Fruit fly (Drosophila melanogaster) whole organism, embryonic: ENCODE data around the gene ich.
A peak's percentile ranks its signal among the peaks of the same experiment; 100 is the strongest.

Source experiments
- B-H2 ChIP-seq: fragments of 200-800 bp; sonication (Bioruptor generic); optimal IDR thresholded peaks from 2 replicates; lab custom pipeline; 2018; ENCODE audit warnings: missing biosample characterization, mild to moderate bottlenecking, missing genetic modification characterization
- CG11696 ChIP-seq: fragments of 200-800 bp; sonication (Bioruptor generic); IDR thresholded peaks from 2 replicates; pipeline ENCODE4 v1.3.6; 2022; ENCODE audit warnings: missing biosample characterization, missing genetic modification characterization
- CG12236 ChIP-seq: fragments of 200-800 bp; sonication (Bioruptor generic); optimal IDR thresholded peaks from 2 replicates; lab custom pipeline; 2016; ENCODE audit warnings: missing biosample characterization, missing genetic modification characterization
- CG13123 ChIP-seq: fragments of 200-800 bp; sonication (Bioruptor generic); optimal IDR thresholded peaks from 2 replicates; lab custom pipeline; 2016; ENCODE audit warnings: missing biosample characterization, missing genetic modification characterization
- CG14667 ChIP-seq: fragments of 200-800 bp; sonication (Bioruptor generic); IDR thresholded peaks from 2 replicates; pipeline ENCODE4 v1.3.6; 2022; ENCODE audit warnings: missing biosample characterization, missing genetic modification characterization
- CG16815 ChIP-seq: fragments of 200-800 bp; sonication (Bioruptor generic); optimal IDR thresholded peaks from 3 replicates; lab custom pipeline; 2017; ENCODE audit warnings: missing biosample characterization, mild to moderate bottlenecking, missing genetic modification characterization
- CG1832 ChIP-seq: fragments of 200-800 bp; sonication (Bioruptor generic); optimal IDR thresholded peaks from 2 replicates; lab custom pipeline; 2017; ENCODE audit warnings: missing biosample characterization, mild to moderate bottlenecking, missing genetic modification characterization, inconsistent platforms
- CG2712 ChIP-seq: fragments of 200-800 bp; optimal IDR thresholded peaks from 3 replicates; lab custom pipeline; 2019; ENCODE audit warnings: missing biosample characterization, mild to moderate bottlenecking, missing genetic modification characterization, moderate library complexity
- CG30431 ChIP-seq: fragments of 200-800 bp; sonication (Bioruptor generic); optimal IDR thresholded peaks from 2 replicates; lab custom pipeline; 2017; ENCODE audit warnings: missing biosample characterization, missing genetic modification characterization
- CG3281 ChIP-seq: fragments of 200-800 bp; sonication (Bioruptor generic); optimal IDR thresholded peaks from 3 replicates; lab custom pipeline; 2017; ENCODE audit warnings: missing biosample characterization, mild to moderate bottlenecking, missing genetic modification characterization
- CG3847 ChIP-seq: fragments of 200-800 bp; sonication (Bioruptor generic); IDR thresholded peaks from 2 replicates; pipeline ENCODE4 v1.3.6; 2022; ENCODE audit warnings: missing biosample characterization, missing genetic modification characterization
- CG42726 ChIP-seq: fragments of 200-800 bp; sonication (Bioruptor generic); IDR thresholded peaks from 2 replicates; pipeline ENCODE4 v1.3.6; 2022; ENCODE audit warnings: missing biosample characterization, missing genetic modification characterization; ENCODE audit not compliant: partially characterized antibody
- CG5245 ChIP-seq: fragments of 200-800 bp; sonication (Bioruptor generic); optimal IDR thresholded peaks from 3 replicates; lab custom pipeline; 2016; ENCODE audit warnings: missing biosample characterization, missing genetic modification characterization
- CG8281 ChIP-seq: fragments of 200-800 bp; sonication (Bioruptor generic); optimal IDR thresholded peaks from 2 replicates; lab custom pipeline; 2018; ENCODE audit warnings: missing biosample characterization, mild to moderate bottlenecking, missing genetic modification characterization, moderate library complexity
- Dfd ChIP-seq, 2 experiments: fragments of >200 bp; optimal IDR thresholded peaks; 2 replicates each; lab custom pipeline; 2017; ENCODE audit warnings: missing biosample characterization in 2 of 2, missing genetic modification characterization in 2 of 2
- Doc2 ChIP-seq: fragments of 200-800 bp; sonication (Bioruptor generic); IDR thresholded peaks from 2 replicates; pipeline ENCODE4 v1.3.6; 2022; ENCODE audit warnings: missing biosample characterization, missing genetic modification characterization
- Doc3 ChIP-seq: fragments of 200-800 bp; sonication (Bioruptor generic); IDR thresholded peaks from 3 replicates; pipeline ENCODE4 v1.3.6; 2022; ENCODE audit warnings: missing biosample characterization, missing genetic modification characterization; ENCODE audit not compliant: partially characterized antibody
- E2f2 ChIP-seq: fragments of 200-800 bp; sonication (Bioruptor generic); IDR thresholded peaks from 2 replicates; pipeline ENCODE4 v1.3.6; 2022; ENCODE audit warnings: missing biosample characterization, missing genetic modification characterization
- Ets65A ChIP-seq: fragments of 200-800 bp; sonication (Bioruptor generic); peaks from one replicate; lab custom pipeline; 2016; ENCODE audit warnings: missing biosample characterization, missing genetic modification characterization
- Ets97D ChIP-seq: fragments of 200-800 bp; sonication (Bioruptor generic); optimal IDR thresholded peaks from 3 replicates; lab custom pipeline; 2016; ENCODE audit warnings: missing biosample characterization, missing genetic modification characterization
- GATAe ChIP-seq: fragments of 200-800 bp; sonication (Bioruptor generic); conservative IDR thresholded peaks from 2 replicates; pipeline ENCODE4 v1.3.6; 2022; ENCODE audit warnings: missing biosample characterization, missing genetic modification characterization
- Hr78 ChIP-seq, 2 experiments: fragments of 200-800 bp in 1 of 2; fragments of >200 bp in 1 of 2; sonication (Bioruptor generic) in 1 of 2; optimal IDR thresholded peaks; 2 replicates each; lab custom pipeline; 2017 to 2019; ENCODE audit warnings: missing biosample characterization in 2 of 2, missing genetic modification characterization in 2 of 2, mild to moderate bottlenecking in 1 of 2, moderate library complexity in 1 of 2
- NC2β ChIP-seq: fragments of 200-800 bp; sonication (Bioruptor generic); optimal IDR thresholded peaks from 2 replicates; lab custom pipeline; 2016; ENCODE audit warnings: missing biosample characterization, missing genetic modification characterization
- Nf-YC ChIP-seq: fragments of 200-800 bp; optimal IDR thresholded peaks from 3 replicates; lab custom pipeline; 2019; ENCODE audit warnings: missing biosample characterization, mild to moderate bottlenecking, missing genetic modification characterization, moderate library complexity
- YL-1 ChIP-seq: fragments of 200-800 bp; sonication (Bioruptor generic); optimal IDR thresholded peaks from 3 replicates; lab custom pipeline; 2017; ENCODE audit warnings: missing biosample characterization, mild to moderate bottlenecking, missing genetic modification characterization
- br ChIP-seq: fragments of >200 bp; optimal IDR thresholded peaks from 2 replicates; lab custom pipeline; 2017
- bsh ChIP-seq, 2 experiments: fragments of 200-800 bp; sonication (Bioruptor generic); optimal IDR thresholded peaks; 2 replicates each; lab custom pipeline; 2017 to 2018; ENCODE audit warnings: mild to moderate bottlenecking in 2 of 2, missing biosample characterization in 2 of 2, missing genetic modification characterization in 2 of 2, moderate library complexity in 1 of 2
- dmrt11E ChIP-seq: fragments of 200-800 bp; sonication (Bioruptor generic); optimal IDR thresholded peaks from 3 replicates; lab custom pipeline; 2018; ENCODE audit warnings: missing biosample characterization, mild to moderate bottlenecking, missing genetic modification characterization, moderate library complexity
- dysf ChIP-seq: fragments of 200-800 bp; sonication (Bioruptor generic); IDR thresholded peaks from 3 replicates; pipeline ENCODE4 v1.3.6; 2022; ENCODE audit warnings: missing biosample characterization, missing genetic modification characterization
- ewg ChIP-seq: fragments of 200-800 bp; sonication (Bioruptor generic); optimal IDR thresholded peaks from 3 replicates; lab custom pipeline; 2017; ENCODE audit warnings: mild to moderate bottlenecking, missing biosample characterization, missing genetic modification reagents, missing genetic modification characterization
- insv ChIP-seq, 2 experiments: fragments of 200-800 bp; sonication (Bioruptor generic); optimal IDR thresholded peaks; 3 replicates each; lab custom pipeline; 2016 to 2018; ENCODE audit warnings: missing biosample characterization in 2 of 2, missing genetic modification characterization in 2 of 2
- kah ChIP-seq: fragments of 200-800 bp; sonication (Bioruptor generic); optimal IDR thresholded peaks from 2 replicates; lab custom pipeline; 2018; ENCODE audit warnings: missing biosample characterization, mild to moderate bottlenecking, missing genetic modification characterization
- luna ChIP-seq: fragments of 200-800 bp; sonication (Bioruptor generic); optimal IDR thresholded peaks from 2 replicates; lab custom pipeline; 2016; ENCODE audit warnings: missing biosample characterization, missing genetic modification characterization
- pros ChIP-seq: fragments of 200-800 bp; sonication (Bioruptor generic); optimal IDR thresholded peaks from 3 replicates; lab custom pipeline; 2019; ENCODE audit warnings: missing biosample characterization, mild to moderate bottlenecking, missing genetic modification characterization, moderate library complexity
- pzg ChIP-seq: fragments of 200-800 bp; sonication (Bioruptor generic); optimal IDR thresholded peaks from 3 replicates; lab custom pipeline; 2018; ENCODE audit warnings: missing biosample characterization, mild to moderate bottlenecking, missing genetic modification characterization, moderate library complexity
- ranshi ChIP-seq: fragments of 200-800 bp; sonication (Bioruptor generic); IDR thresholded peaks from 2 replicates; pipeline ENCODE4 v1.3.6; 2022; ENCODE audit warnings: missing biosample characterization, missing genetic modification characterization
- sens-2 ChIP-seq: fragments of 200-800 bp; sonication (Bioruptor generic); IDR thresholded peaks from 2 replicates; pipeline ENCODE4 v1.3.6; 2022; ENCODE audit warnings: missing biosample characterization, missing genetic modification characterization
- sqz ChIP-seq: fragments of 200-800 bp; sonication (Bioruptor generic); optimal IDR thresholded peaks from 3 replicates; lab custom pipeline; 2018; ENCODE audit warnings: missing biosample characterization, mild to moderate bottlenecking, missing genetic modification characterization
- ssp ChIP-seq: fragments of 200-800 bp; sonication (Bioruptor generic); IDR thresholded peaks from 2 replicates; pipeline ENCODE4 v1.3.6; 2022; ENCODE audit warnings: missing biosample characterization, missing genetic modification characterization
- tap ChIP-seq: fragments of 200-800 bp; optimal IDR thresholded peaks from 3 replicates; lab custom pipeline; 2019; ENCODE audit warnings: missing biosample characterization, mild to moderate bottlenecking, missing genetic modification characterization, moderate library complexity
- tgo ChIP-seq: fragments of 200-800 bp; sonication (Bioruptor generic); IDR thresholded peaks from 3 replicates; pipeline ENCODE4 v1.3.6; 2022; ENCODE audit warnings: missing biosample characterization, missing genetic modification characterization
- vnd ChIP-seq: fragments of 200-800 bp; sonication (Bioruptor generic); IDR thresholded peaks from 3 replicates; pipeline ENCODE4 v1.3.6; 2022; ENCODE audit warnings: missing biosample characterization, missing genetic modification characterization; ENCODE audit not compliant: partially characterized antibody
- wek ChIP-seq: fragments of 200-800 bp; sonication (Bioruptor generic); optimal IDR thresholded peaks from 3 replicates; lab custom pipeline; 2018; ENCODE audit warnings: missing biosample characterization, mild to moderate bottlenecking, missing genetic modification characterization, moderate library complexity

The ich gene

DNA sequence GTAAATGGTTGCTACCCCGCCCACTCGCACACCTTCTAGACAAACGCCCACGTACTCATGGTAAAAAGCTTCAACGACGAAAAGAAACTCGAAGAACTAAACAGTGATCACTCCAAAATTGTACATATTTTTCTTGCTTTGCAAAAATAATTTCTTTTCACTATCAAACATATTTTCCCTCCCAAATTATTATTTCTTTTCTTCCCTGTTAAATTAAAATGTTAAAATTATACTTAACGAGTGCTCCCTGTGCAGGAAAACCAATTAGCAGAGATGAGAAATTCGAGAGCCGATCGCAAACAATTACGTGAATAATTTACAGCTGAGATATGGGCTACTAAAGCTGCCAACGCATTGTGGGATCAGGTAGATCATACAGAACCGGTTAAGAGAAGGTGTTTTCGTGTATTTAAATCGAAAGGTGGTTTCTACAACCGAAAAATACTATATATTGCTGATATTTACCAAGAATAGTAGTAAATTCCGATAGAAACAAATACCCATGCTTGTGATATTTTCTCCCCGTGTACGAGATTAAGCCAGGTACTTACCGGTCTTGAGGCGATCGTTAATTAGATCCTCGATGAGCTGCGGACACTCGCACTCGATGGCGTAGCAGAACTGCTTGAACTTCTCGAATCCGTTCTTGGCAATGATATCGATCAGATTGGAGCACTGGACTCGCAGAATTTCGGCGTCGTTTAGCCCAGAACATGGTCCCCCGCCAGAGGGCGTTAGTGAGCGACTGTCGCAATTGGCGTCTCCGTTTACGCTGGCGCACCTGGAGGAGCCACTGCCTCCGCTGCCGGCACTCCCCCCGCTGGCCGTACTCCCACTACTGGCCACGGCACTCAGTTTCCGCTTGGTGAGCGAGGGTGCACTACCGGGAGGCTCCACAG lies 32.4 kb downstream of the ich start (continued):
- TF ChIP-seq bsh (GFP tag; optimal IDR thresholded peaks at IDR 0.05; lab: Kevin White, UChicago) (peak in 1 of 2 experiments; percentile 4), CG2712 (tag; lab: Kevin White, UChicago) (peak; percentile 3), Doc2 (GFP tag; lab: Robert Waterston, UW) (no peak)

DNA sequence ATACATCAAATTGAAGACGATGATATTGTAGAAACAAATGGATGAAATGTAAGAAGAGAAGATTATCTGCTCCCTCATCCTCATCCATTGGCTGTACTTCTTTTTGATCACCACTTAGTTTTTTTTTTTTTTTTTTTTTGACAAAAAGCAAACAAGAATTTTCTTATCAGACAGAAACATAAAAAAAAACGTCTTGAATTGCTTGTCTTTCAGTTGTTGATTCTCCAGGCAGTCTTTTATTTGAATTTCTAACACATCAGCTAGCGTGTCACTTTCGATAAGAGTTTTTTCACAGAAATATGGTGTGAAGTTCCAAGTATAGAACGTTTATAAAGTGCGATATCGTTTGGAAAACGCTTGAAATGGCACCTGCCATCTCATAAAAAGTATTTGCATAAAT lies 33.1 kb downstream of the ich start:
- TF ChIP-seq Doc3 (GFP tag; lab: Robert Waterston, UW), result no peak
- TF ChIP-seq GATAe (GFP tag; lab: Robert Waterston, UW), result no peak
- no peak for TF ChIP-seq CG5245 (GFP tag; lab: Kevin White, UChicago)
- TF ChIP-seq CG11696 (GFP tag; lab: Robert Waterston, UW), result 0 out of 2 replicates have a peak, but pooled peaks have one; percentile 16
- peak; percentile 13 for TF ChIP-seq CG3281
- no peak for TF ChIP-seq dmrt11E (tag; lab: Kevin White, UChicago)
- TF ChIP-seq Ets97D (GFP tag; lab: Kevin White, UChicago), result no peak
- peak; percentile 67 for TF ChIP-seq sqz (GFP tag; lab: Kevin White, UChicago)
- TF ChIP-seq pros (GFP tag; lab: Kevin White, UChicago), result peak; percentile 68
- peak in 1 of 2 experiments; percentile 61 for TF ChIP-seq insv (GFP tag; optimal IDR thresholded peaks at IDR 0.05; lab: Kevin White, UChicago)
- TF ChIP-seq, all 482 proteins: peak for 5

dm6 chr3R:8927817-8928625 lies 34.8 kb downstream of the ich start:
- TF ChIP-seq sens-2 (GFP tag; lab: Robert Waterston, UW), result peak; percentile 34; the same call in 1 of the 2 replicates
- TF ChIP-seq CG13123 (GFP tag; lab: Kevin White, UChicago), result peak; percentile 44
- peak; percentile 41 for TF ChIP-seq ewg (GFP tag; lab: Kevin White, UChicago)
- peak in 1 of 2 experiments; percentile 18 for TF ChIP-seq Hr78 (GFP tag; optimal IDR thresholded peaks at IDR 0.05; lab: Kevin White, UChicago)
- peak; percentile 38 for TF ChIP-seq wek (GFP tag; lab: Kevin White, UChicago)
- TF ChIP-seq CG14667, result no peak
- peak; percentile 72 for TF ChIP-seq CG30431 (GFP tag; lab: Kevin White, UChicago)
- no peak for TF ChIP-seq luna
- peak; percentile 77 for TF ChIP-seq CG16815 (GFP tag; lab: Kevin White, UChicago)
- TF ChIP-seq CG1832, result no peak
- peak; percentile 88 for TF ChIP-seq tap (tag; lab: Kevin White, UChicago)
- TF ChIP-seq kah (GFP tag; lab: Kevin White, UChicago), result peak; percentile 39
- TF ChIP-seq CG8281, result peak; percentile 12
- TF ChIP-seq Ets65A (GFP tag; lab: Kevin White, UChicago), result peak; percentile 83
- no peak for TF ChIP-seq pzg (GFP tag; lab: Kevin White, UChicago)
- TF ChIP-seq Nf-YC, result peak; percentile 39
- TF ChIP-seq tgo (GFP tag; lab: Robert Waterston, UW), result peak; percentile 66; the same call in 2 of the 3 replicates
- TF ChIP-seq CG42726, result no peak
- no peak for TF ChIP-seq Dfd (GFP tag; optimal IDR thresholded peaks at IDR 0.05; lab: Kevin White, UChicago)
- peak; percentile 75 for TF ChIP-seq dysf (GFP tag; lab: Robert Waterston, UW)
- peak; percentile 78 for TF ChIP-seq NC2β
- peak; percentile 60 for TF ChIP-seq ssp (GFP tag; lab: Robert Waterston, UW)
- peak; percentile 41; the same call in 1 of the 2 replicates for TF ChIP-seq E2f2 (GFP tag; lab: Robert Waterston, UW)
- no peak for TF ChIP-seq br (lab: Kevin White, UChicago)
- no peak for TF ChIP-seq vnd (GFP tag; lab: Robert Waterston, UW)
- peak; percentile 78 for TF ChIP-seq CG12236
- TF ChIP-seq ranshi (GFP tag; lab: Robert Waterston, UW), result peak; percentile 60
- TF ChIP-seq YL-1, result no peak
- peak; percentile 54 for TF ChIP-seq CG3847 (GFP tag; lab: Robert Waterston, UW)
- TF ChIP-seq B-H2 (GFP tag; lab: Kevin White, UChicago), result no peak
